Worm (Caenorhabditis elegans) whole organism, L3 larva: ENCODE results near the gene sid-1.

Source experiments
- aly-2 ChIP-seq: fragments of 150-350 bp; optimal IDR thresholded peaks from 2 replicates; lab custom pipeline; 2014; ENCODE audit warnings: missing biosample characterization, missing genetic modification characterization
- ceh-28 ChIP-seq: fragments of 150-350 bp; optimal IDR thresholded peaks from 2 replicates; lab custom pipeline; 2014; ENCODE audit warnings: missing biosample characterization, missing genetic modification reagents, missing genetic modification characterization
- nfya-1 ChIP-seq: sonication (generic microtip); optimal IDR thresholded peaks from 2 replicates; lab custom pipeline; 2017; ENCODE audit warnings: missing genetic modification characterization, mild to moderate bottlenecking, missing compliant biosample characterization, antibody characterized with exemption, moderate library complexity; ENCODE audit not compliant: insufficient read depth
- nhr-67 ChIP-seq: fragments of 150-350 bp; optimal IDR thresholded peaks from 2 replicates; lab custom pipeline; 2014; ENCODE audit warnings: missing biosample characterization, missing genetic modification characterization
- pha-4 ChIP-seq: fragments of 150-350 bp; optimal IDR thresholded peaks from 2 replicates; lab custom pipeline; 2014; ENCODE audit warnings: missing biosample characterization, missing genetic modification reagents, missing genetic modification characterization
- unc-62 ChIP-seq: fragments of 150-350 bp; sonication (generic microtip); optimal IDR thresholded peaks from 4 replicates; lab custom pipeline; 2014; ENCODE audit warnings: missing biosample characterization, missing genetic modification reagents, missing genetic modification characterization

DNA sequence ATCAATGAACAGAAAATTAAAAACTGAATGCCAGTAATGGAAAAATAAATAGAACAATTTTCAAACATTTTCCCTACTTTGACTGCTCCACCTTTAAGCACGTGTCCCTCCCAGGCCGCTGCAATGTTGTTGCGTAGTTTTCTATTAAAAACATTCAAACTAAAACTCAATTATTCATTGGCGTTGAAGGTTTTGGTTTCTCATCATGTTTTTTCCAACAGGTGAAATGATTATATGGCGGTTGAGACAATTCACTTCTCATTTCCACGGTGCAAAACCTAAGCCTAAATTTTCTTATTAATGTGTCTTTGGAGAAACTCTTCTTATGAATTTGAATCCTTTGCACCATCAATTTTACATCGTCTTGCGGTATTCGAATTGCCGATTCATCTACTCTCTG lies 31.1 kb downstream of the sid-1 start, which contains the start of gene srh-130:
- TF ChIP-seq aly-2 (tag; lab: Kevin White, UChicago) = no peak
- no peak for TF ChIP-seq pha-4
- no peak for TF ChIP-seq ceh-28 (tag; lab: Kevin White, UChicago)
- no peak for TF ChIP-seq nfya-1 (tag; lab: Kevin White, UChicago)
- no peak for TF ChIP-seq unc-62
- no peak for TF ChIP-seq nhr-67 (tag; lab: Kevin White, UChicago)
